Worm (Caenorhabditis elegans) whole organism, young adult: ENCODE results near the gene sprp-4.

Experiments used
- B0019.2 ChIP-seq: fragments of 200-800 bp; sonication (Bioruptor generic); conservative IDR thresholded peaks from 2 replicates; pipeline ENCODE4 v1.3.6; 2022; ENCODE audit warnings: missing genetic modification reagents, missing genetic modification characterization, missing compliant biosample characterization
- B0035.1 ChIP-seq: sonication (generic microtip); optimal IDR thresholded peaks from 2 replicates; lab custom pipeline; 2016; ENCODE audit warnings: missing genetic modification characterization, mild to moderate bottlenecking, missing compliant biosample characterization, missing genotype, missing genetic modification reagents
- B0336.3 ChIP-seq: fragments of 200-800 bp; sonication (Bioruptor generic); IDR thresholded peaks from 2 replicates; pipeline ENCODE4 v1.3.6; 2022; ENCODE audit warnings: missing genetic modification characterization, missing compliant biosample characterization
- C06A6.2 ChIP-seq: fragments of 200-800 bp; sonication (Bioruptor generic); conservative IDR thresholded peaks from 2 replicates; pipeline ENCODE4 v1.3.6; 2022; ENCODE audit warnings: missing genetic modification characterization, missing compliant biosample characterization
- D2030.7 ChIP-seq: fragments of 200-800 bp; sonication (Bioruptor generic); IDR thresholded peaks from 2 replicates; pipeline ENCODE4 v1.3.6; 2022; ENCODE audit warnings: missing genetic modification reagents, missing genetic modification characterization, missing compliant biosample characterization
- F10E7.11 ChIP-seq: sonication (generic microtip); optimal IDR thresholded peaks from 2 replicates; lab custom pipeline; 2017; ENCODE audit warnings: mild to moderate bottlenecking, missing genetic modification characterization, moderate library complexity, missing compliant biosample characterization
- F22D6.2 ChIP-seq: sonication (generic microtip); optimal IDR thresholded peaks from 2 replicates; lab custom pipeline; 2016; ENCODE audit warnings: mild to moderate bottlenecking, missing genetic modification characterization, missing compliant biosample characterization
- F23B12.7 ChIP-seq: sonication (generic microtip); optimal IDR thresholded peaks from 2 replicates; lab custom pipeline; 2017; ENCODE audit warnings: missing genetic modification characterization, mild to moderate bottlenecking, missing compliant biosample characterization, antibody characterized with exemption, moderate library complexity; ENCODE audit not compliant: insufficient read depth
- F52B5.7 ChIP-seq: sonication (generic microtip); optimal IDR thresholded peaks from 2 replicates; lab custom pipeline; 2016; ENCODE audit warnings: mild to moderate bottlenecking, missing genetic modification characterization, missing compliant biosample characterization
- K12H6.12 ChIP-seq: fragments of 200-800 bp; sonication (Bioruptor generic); optimal IDR thresholded peaks from 2 replicates; lab custom pipeline; 2018; ENCODE audit warnings: mild to moderate bottlenecking, missing genetic modification characterization, missing compliant biosample characterization
- T26A5.8 ChIP-seq: sonication (generic microtip); optimal IDR thresholded peaks from 2 replicates; lab custom pipeline; 2016; ENCODE audit warnings: missing genetic modification characterization, missing compliant biosample characterization
- Y53F4B.3 ChIP-seq: fragments of 200-800 bp; sonication (Bioruptor generic); IDR thresholded peaks from 2 replicates; pipeline ENCODE4 v1.3.6; 2022; ENCODE audit warnings: missing genetic modification reagents, missing genetic modification characterization, missing compliant biosample characterization
- Y53G8AR.9 ChIP-seq: fragments of 200-800 bp; sonication (Bioruptor generic); conservative IDR thresholded peaks from 2 replicates; pipeline ENCODE4 v1.3.6; 2022; ENCODE audit warnings: missing genetic modification reagents, missing genetic modification characterization, missing compliant biosample characterization
- ama-1 ChIP-seq, 3 experiments: fragments of 150-350 bp in 1 of 3; sonication (generic microtip) in 2 of 3; optimal IDR thresholded peaks; 2 replicates each; lab custom pipeline; 2014 to 2018; ENCODE audit warnings: missing biosample characterization in 2 of 3, missing genetic modification characterization in 2 of 3, missing genetic modification reagents in 2 of 3
- aptf-3 ChIP-seq: fragments of 200-800 bp; sonication (Bioruptor generic); IDR thresholded peaks from 2 replicates; pipeline ENCODE4 v1.3.6; 2022; ENCODE audit warnings: missing genetic modification characterization, missing compliant biosample characterization
- atf-7 ChIP-seq: sonication (generic microtip); optimal IDR thresholded peaks from 2 replicates; lab custom pipeline; 2017; ENCODE audit warnings: mild to moderate bottlenecking, missing genetic modification characterization, missing compliant biosample characterization
- athp-1 ChIP-seq: sonication (generic microtip); optimal IDR thresholded peaks from 2 replicates; lab custom pipeline; 2017; ENCODE audit warnings: mild to moderate bottlenecking, missing genetic modification characterization, missing compliant biosample characterization
- attf-6 ChIP-seq: fragments of 200-800 bp; sonication (Bioruptor generic); IDR thresholded peaks from 2 replicates; pipeline ENCODE4 v1.3.6; 2022; ENCODE audit warnings: missing genetic modification reagents, missing genetic modification characterization, missing compliant biosample characterization
- cebp-2 ChIP-seq: fragments of 200-800 bp; sonication (Bioruptor generic); IDR thresholded peaks from 2 replicates; pipeline ENCODE4 v1.3.6; 2022; ENCODE audit warnings: missing genetic modification characterization, missing compliant biosample characterization
- ceh-58 ChIP-seq: fragments of 200-800 bp; sonication (Bioruptor generic); IDR thresholded peaks from 2 replicates; pipeline ENCODE4 v1.3.6; 2022; ENCODE audit warnings: missing genetic modification characterization, missing compliant biosample characterization
- chd-7 ChIP-seq: sonication (generic microtip); optimal IDR thresholded peaks from 2 replicates; lab custom pipeline; 2016; ENCODE audit warnings: mild to moderate bottlenecking, missing genetic modification characterization, moderate library complexity, missing compliant biosample characterization
- die-1 ChIP-seq: sonication (generic microtip); optimal IDR thresholded peaks from 2 replicates; lab custom pipeline; 2016; ENCODE audit warnings: missing genotype, mild to moderate bottlenecking, missing genetic modification characterization, missing compliant biosample characterization
- dpff-1 ChIP-seq: sonication (generic microtip); optimal IDR thresholded peaks from 2 replicates; lab custom pipeline; 2017; ENCODE audit warnings: mild to moderate bottlenecking, missing genetic modification characterization, missing compliant biosample characterization
- egrh-3 ChIP-seq: fragments of 200-800 bp; sonication (Bioruptor generic); IDR thresholded peaks from 2 replicates; pipeline ENCODE4 v1.3.6; 2022; ENCODE audit warnings: missing genetic modification reagents, missing genetic modification characterization, missing compliant biosample characterization
- gei-17 ChIP-seq: fragments of 200-800 bp; sonication (Bioruptor generic); optimal IDR thresholded peaks from 2 replicates; lab custom pipeline; 2018; ENCODE audit warnings: mild to moderate bottlenecking, missing genetic modification characterization, missing compliant biosample characterization
- him-1 ChIP-seq: sonication (generic microtip); optimal IDR thresholded peaks from 2 replicates; lab custom pipeline; 2016; ENCODE audit warnings: missing genotype, missing genetic modification reagents, missing genetic modification characterization, missing compliant biosample characterization
- hlh-26 ChIP-seq: fragments of 200-800 bp; sonication (Bioruptor generic); conservative IDR thresholded peaks from 2 replicates; pipeline ENCODE4 v1.3.6; 2022; ENCODE audit warnings: missing genetic modification reagents, missing genetic modification characterization, missing compliant biosample characterization
- hmg-1.2 ChIP-seq: fragments of 200-800 bp; sonication (Bioruptor generic); IDR thresholded peaks from 2 replicates; pipeline ENCODE4 v1.3.6; 2022; ENCODE audit warnings: missing genetic modification reagents, missing genetic modification characterization, missing compliant biosample characterization
- hsf-1 ChIP-seq: fragments of 200-800 bp; sonication (Bioruptor generic); IDR thresholded peaks from 2 replicates; pipeline ENCODE4 v1.3.6; 2022; ENCODE audit warnings: missing genetic modification reagents, missing genetic modification characterization, missing compliant biosample characterization
- lag-1 ChIP-seq: fragments of 200-800 bp; sonication (Bioruptor generic); IDR thresholded peaks from 2 replicates; pipeline ENCODE4 v1.3.6; 2022; ENCODE audit warnings: missing genetic modification reagents, missing genetic modification characterization, missing compliant biosample characterization
- let-526 ChIP-seq: fragments of 200-800 bp; sonication (Bioruptor generic); IDR thresholded peaks from 2 replicates; pipeline ENCODE4 v1.3.6; 2022; ENCODE audit warnings: missing genetic modification reagents, missing genetic modification characterization, missing compliant biosample characterization
- let-607 ChIP-seq, 2 experiments: fragments of 200-800 bp in 1 of 2; sonication (Bioruptor generic) in 1 of 2; sonication (generic microtip) in 1 of 2; optimal IDR thresholded peaks; 2 replicates each; lab custom pipeline; 2016 to 2018; ENCODE audit warnings: mild to moderate bottlenecking in 2 of 2, missing compliant biosample characterization in 2 of 2, missing genetic modification characterization in 2 of 2, moderate library complexity in 2 of 2, missing genotype in 1 of 2
- lin-35 ChIP-seq, 3 experiments: fragments of 150-350 bp in 2 of 3; sonication (generic microtip) in 1 of 3; optimal IDR thresholded peaks; 2 replicates each; lab custom pipeline; 2014 to 2018; ENCODE audit warnings: missing biosample characterization in 3 of 3, missing genetic modification characterization in 3 of 3, missing genetic modification reagents in 3 of 3
- lin-40 ChIP-seq: sonication (generic microtip); optimal IDR thresholded peaks from 2 replicates; lab custom pipeline; 2016; ENCODE audit warnings: missing genetic modification characterization, mild to moderate bottlenecking, missing compliant biosample characterization, missing genotype, missing genetic modification reagents
- lir-1 ChIP-seq: fragments of 200-800 bp; sonication (Bioruptor generic); conservative IDR thresholded peaks from 2 replicates; pipeline ENCODE4 v1.3.6; 2022; ENCODE audit warnings: missing genetic modification reagents, missing genetic modification characterization, missing compliant biosample characterization
- madf-10 ChIP-seq: sonication (generic microtip); optimal IDR thresholded peaks from 2 replicates; lab custom pipeline; 2016; ENCODE audit warnings: mild to moderate bottlenecking, missing genetic modification characterization, missing compliant biosample characterization
- madf-3 ChIP-seq: fragments of 200-800 bp; sonication (Bioruptor generic); IDR thresholded peaks from 2 replicates; pipeline ENCODE4 v1.3.6; 2022; ENCODE audit warnings: missing genetic modification reagents, missing genetic modification characterization, missing compliant biosample characterization
- madf-8 ChIP-seq: fragments of 200-800 bp; sonication (Bioruptor generic); conservative IDR thresholded peaks from 2 replicates; pipeline ENCODE4 v1.3.6; 2022; ENCODE audit warnings: missing genetic modification reagents, missing genetic modification characterization, missing compliant biosample characterization
- mcd-1 ChIP-seq: fragments of 200-800 bp; sonication (Bioruptor generic); IDR thresholded peaks from 2 replicates; pipeline ENCODE4 v1.3.6; 2022; ENCODE audit warnings: missing genetic modification reagents, missing genetic modification characterization, missing compliant biosample characterization
- nhr-120 ChIP-seq: fragments of 200-800 bp; sonication (Bioruptor generic); IDR thresholded peaks from 2 replicates; pipeline ENCODE4 v1.3.6; 2022; ENCODE audit warnings: missing genetic modification characterization, missing compliant biosample characterization
- nhr-179 ChIP-seq: sonication (generic microtip); optimal IDR thresholded peaks from 2 replicates; lab custom pipeline; 2016; ENCODE audit warnings: mild to moderate bottlenecking, missing genetic modification characterization, missing compliant biosample characterization
- nhr-27 ChIP-seq: fragments of 200-800 bp; sonication (Bioruptor generic); optimal IDR thresholded peaks from 2 replicates; lab custom pipeline; 2018; ENCODE audit warnings: mild to moderate bottlenecking, missing genetic modification characterization, moderate library complexity, missing compliant biosample characterization
- pbrm-1 ChIP-seq: fragments of 200-800 bp; sonication (Bioruptor generic); IDR thresholded peaks from 2 replicates; pipeline ENCODE4 v1.3.6; 2022; ENCODE audit warnings: missing genetic modification reagents, missing genetic modification characterization, missing compliant biosample characterization
- rpc-1 ChIP-seq, 2 experiments: fragments of 150-350 bp in 1 of 2; sonication (generic microtip) in 1 of 2; optimal IDR thresholded peaks; 2 replicates each; lab custom pipeline; 2014 to 2018; ENCODE audit warnings: missing biosample characterization in 1 of 2, missing genetic modification characterization in 1 of 2, missing genetic modification reagents in 1 of 2, missing genotype in 1 of 2
- snpc-1.1 ChIP-seq: sonication (generic microtip); optimal IDR thresholded peaks from 2 replicates; lab custom pipeline; 2017; ENCODE audit warnings: missing genetic modification characterization, mild to moderate bottlenecking, missing compliant biosample characterization, antibody characterized with exemption, moderate library complexity, missing genotype, missing genetic modification reagents; ENCODE audit not compliant: insufficient read depth
- snpc-1.3 ChIP-seq: sonication (generic microtip); optimal IDR thresholded peaks from 2 replicates; lab custom pipeline; 2017; ENCODE audit warnings: missing genetic modification characterization, mild to moderate bottlenecking, missing compliant biosample characterization, antibody characterized with exemption, moderate library complexity, missing genotype, missing genetic modification reagents; ENCODE audit not compliant: insufficient read depth
- tbx-9 ChIP-seq: sonication (generic microtip); optimal IDR thresholded peaks from 2 replicates; lab custom pipeline; 2016; ENCODE audit warnings: borderline replicate concordance, missing genetic modification characterization, inconsistent platforms, missing compliant biosample characterization

sprp-4 gene

ce11 chrX:8810908-8811307 is 42.5 kb downstream of the sprp-4 start, which contains the start of gene R04E5.9 (continued):
- TF ChIP-seq tbx-9 (tag; lab: Kevin White, UChicago): no peak
- peak in 1 of 3 experiments; percentile 63 for TF ChIP-seq lin-35 (GFP tag; optimal IDR thresholded peaks at IDR 0.05; lab: Kevin White, UChicago)
- TF ChIP-seq B0035.1 (tag; lab: Kevin White, UChicago): peak; percentile 28
- peak; percentile 66; the same call in 1 of the 2 replicates for TF ChIP-seq pbrm-1 (GFP tag; lab: Robert Waterston, UW)
- TF ChIP-seq D2030.7: no peak
- no peak for TF ChIP-seq Y53F4B.3 (GFP tag; lab: Robert Waterston, UW)
- TF ChIP-seq snpc-1.1 (tag; lab: Kevin White, UChicago): no peak
- TF ChIP-seq lag-1: no peak
- peak; percentile 45 for TF ChIP-seq athp-1 (tag; lab: Kevin White, UChicago)
- TF ChIP-seq C06A6.2 (GFP tag; lab: Robert Waterston, UW): 0 out of 2 replicates have a peak, but pooled peaks have one; percentile 42
- no peak for TF ChIP-seq snpc-1.3
- no peak for TF ChIP-seq nhr-120 (GFP tag; lab: Robert Waterston, UW)
- peak; percentile 64 for TF ChIP-seq atf-7
- TF ChIP-seq nhr-179 (tag; lab: Kevin White, UChicago): peak; percentile 17
- TF ChIP-seq nhr-27 (tag; lab: Kevin White, UChicago): no peak
- TF ChIP-seq hmg-1.2: peak; percentile 84
- TF ChIP-seq B0336.3: peak; percentile 85
- TF ChIP-seq him-1 (tag; lab: Kevin White, UChicago): no peak
- TF ChIP-seq rpc-1 (optimal IDR thresholded peaks at IDR 0.05; lab: Kevin White, UChicago): no peak
- TF ChIP-seq rpc-1 (tag; optimal IDR thresholded peaks at IDR 0.05; lab: Kevin White, UChicago): no peak
- TF ChIP-seq hsf-1 (GFP tag; lab: Robert Waterston, UW): no peak
- TF ChIP-seq let-526 (GFP tag; lab: Robert Waterston, UW): 0 out of 2 replicates have a peak, but pooled peaks have one; percentile 36
- TF ChIP-seq aptf-3 (GFP tag; lab: Robert Waterston, UW): no peak
- TF ChIP-seq Y53G8AR.9 (GFP tag; lab: Robert Waterston, UW): no peak
- TF ChIP-seq let-607 (tag; optimal IDR thresholded peaks at IDR 0.05; lab: Kevin White, UChicago): peak; percentile 89 to 92
- peak; percentile 7 for TF ChIP-seq F52B5.7 (tag; lab: Kevin White, UChicago)
- TF ChIP-seq chd-7 (tag; lab: Kevin White, UChicago): peak; percentile 80
- TF ChIP-seq die-1 (tag; lab: Kevin White, UChicago): peak; percentile 11
- TF ChIP-seq madf-10 (tag; lab: Kevin White, UChicago): peak; percentile 85
- no peak for TF ChIP-seq T26A5.8 (tag; lab: Kevin White, UChicago)
- TF ChIP-seq lin-40 (tag; lab: Kevin White, UChicago): peak; percentile 91
- TF ChIP-seq dpff-1: no peak
- no peak for TF ChIP-seq B0019.2
- no peak for TF ChIP-seq madf-8
- TF ChIP-seq F23B12.7 (tag; lab: Kevin White, UChicago): no peak
- no peak for TF ChIP-seq ceh-58
- TF ChIP-seq hlh-26 (GFP tag; lab: Robert Waterston, UW): 0 out of 2 replicates have a peak, but pooled peaks have one; percentile 48
- peak; percentile 89 for TF ChIP-seq K12H6.12
- peak; percentile 40; the same call in 1 of the 2 replicates for TF ChIP-seq egrh-3 (GFP tag; lab: Robert Waterston, UW)
- no peak for TF ChIP-seq ama-1 (optimal IDR thresholded peaks at IDR 0.05; lab: Kevin White, UChicago)
- TF ChIP-seq ama-1 (GFP tag; optimal IDR thresholded peaks at IDR 0.05; lab: Kevin White, UChicago): peak in 1 of 2 experiments; percentile 0
- TF ChIP-seq gei-17 (GFP tag; lab: Kevin White, UChicago): peak; percentile 51
- peak; percentile 35 for TF ChIP-seq F22D6.2 (tag; lab: Kevin White, UChicago)
- no peak for TF ChIP-seq cebp-2 (GFP tag; lab: Robert Waterston, UW)
- no peak for TF ChIP-seq attf-6 (GFP tag; lab: Robert Waterston, UW)
- peak; percentile 65; the same call in 1 of the 2 replicates for TF ChIP-seq lir-1 (GFP tag; lab: Robert Waterston, UW)
- peak; percentile 89 for TF ChIP-seq madf-3 (GFP tag; lab: Robert Waterston, UW)
- TF ChIP-seq F10E7.11 (tag; lab: Kevin White, UChicago): no peak
- TF ChIP-seq mcd-1 (GFP tag; lab: Robert Waterston, UW): peak; percentile 61
